Worm (Caenorhabditis elegans) whole organism, L2 larva: ENCODE data around the gene ceh-7.
A peak's percentile ranks its signal among the peaks of the same experiment; 100 is the strongest.

ENCODE experiments used
- C34F6.9 ChIP-seq: fragments of 150-350 bp; optimal IDR thresholded peaks from 2 replicates; lab custom pipeline; 2014; ENCODE audit warnings: missing biosample characterization, missing genetic modification characterization
- F13H6.1 ChIP-seq: sonication (generic microtip); optimal IDR thresholded peaks from 2 replicates; lab custom pipeline; 2016; ENCODE audit warnings: missing genetic modification characterization, missing compliant biosample characterization
- R02D3.7 ChIP-seq: fragments of 150-350 bp; optimal IDR thresholded peaks from 2 replicates; lab custom pipeline; 2014; ENCODE audit warnings: missing biosample characterization, missing genetic modification characterization
- Y55F3AM.14 ChIP-seq: fragments of 200-800 bp; sonication (Bioruptor generic); optimal IDR thresholded peaks from 2 replicates; lab custom pipeline; 2018; ENCODE audit warnings: mild to moderate bottlenecking, missing genetic modification characterization, missing compliant biosample characterization
- ZK546.5 ChIP-seq: sonication (generic microtip); optimal IDR thresholded peaks from 2 replicates; lab custom pipeline; 2017; ENCODE audit warnings: missing biosample characterization, missing genetic modification characterization
- aly-2 ChIP-seq: fragments of 150-350 bp; optimal IDR thresholded peaks from 2 replicates; lab custom pipeline; 2014; ENCODE audit warnings: missing biosample characterization, missing genetic modification characterization
- ama-1 ChIP-seq: fragments of 150-350 bp; optimal IDR thresholded peaks from 2 replicates; lab custom pipeline; 2018; ENCODE audit warnings: inconsistent platforms
- blmp-1 ChIP-seq: sonication (generic microtip); optimal IDR thresholded peaks from 2 replicates; lab custom pipeline; 2017; ENCODE audit warnings: missing genetic modification characterization, mild to moderate bottlenecking, missing compliant biosample characterization, antibody characterized with exemption, moderate library complexity; ENCODE audit not compliant: insufficient read depth
- ceh-16 ChIP-seq: fragments of 150-350 bp; optimal IDR thresholded peaks from 2 replicates; lab custom pipeline; 2014; ENCODE audit warnings: missing biosample characterization, missing genetic modification characterization
- crh-2 ChIP-seq: sonication (generic microtip); optimal IDR thresholded peaks from 2 replicates; lab custom pipeline; 2017; ENCODE audit warnings: missing biosample characterization, missing genetic modification characterization
- dmd-4 ChIP-seq: sonication (generic microtip); optimal IDR thresholded peaks from 2 replicates; lab custom pipeline; 2017; ENCODE audit warnings: missing biosample characterization, missing genetic modification characterization
- egl-27 ChIP-seq: sonication (generic microtip); optimal IDR thresholded peaks from 3 replicates; lab custom pipeline; 2017; ENCODE audit warnings: missing biosample characterization, missing genetic modification reagents, missing genetic modification characterization
- elt-1 ChIP-seq: fragments of 150-350 bp; optimal IDR thresholded peaks from 2 replicates; lab custom pipeline; 2014; ENCODE audit warnings: missing biosample characterization, missing genetic modification characterization
- elt-3 ChIP-seq: sonication (generic microtip); optimal IDR thresholded peaks from 2 replicates; lab custom pipeline; 2017; ENCODE audit warnings: missing biosample characterization, missing genetic modification characterization
- fos-1 ChIP-seq: fragments of 150-350 bp; optimal IDR thresholded peaks from 2 replicates; lab custom pipeline; 2014; ENCODE audit warnings: missing biosample characterization, missing genetic modification characterization
- gmeb-1 ChIP-seq: fragments of 150-350 bp; optimal IDR thresholded peaks from 2 replicates; lab custom pipeline; 2014; ENCODE audit warnings: missing biosample characterization, missing genetic modification characterization
- lin-11 ChIP-seq: fragments of 150-350 bp; sonication (generic microtip); optimal IDR thresholded peaks from 2 replicates; lab custom pipeline; 2014; ENCODE audit warnings: missing biosample characterization, missing genetic modification characterization, inconsistent platforms, mixed read lengths
- lin-13 ChIP-seq: fragments of 150-350 bp; optimal IDR thresholded peaks from 2 replicates; lab custom pipeline; 2014; ENCODE audit warnings: missing biosample characterization, missing genetic modification reagents, missing genetic modification characterization
- lsy-2 ChIP-seq, 2 experiments: fragments of 150-350 bp in 1 of 2; sonication (generic microtip) in 1 of 2; optimal IDR thresholded peaks; 2 replicates each; lab custom pipeline; 2014 to 2017; ENCODE audit warnings: missing biosample characterization in 2 of 2, missing genetic modification characterization in 2 of 2
- mab-5 ChIP-seq: fragments of 150-350 bp; optimal IDR thresholded peaks from 2 replicates; lab custom pipeline; 2014; ENCODE audit warnings: missing biosample characterization, missing genetic modification characterization
- mbf-1 ChIP-seq: sonication (generic microtip); optimal IDR thresholded peaks from 2 replicates; lab custom pipeline; 2017; ENCODE audit warnings: missing biosample characterization, missing genetic modification characterization
- mdl-1 ChIP-seq, 2 experiments: fragments of 150-350 bp in 1 of 2; sonication (generic microtip) in 1 of 2; optimal IDR thresholded peaks; 2 replicates each; lab custom pipeline; 2017; ENCODE audit warnings: missing biosample characterization in 2 of 2, missing genetic modification characterization in 2 of 2
- nhr-11 ChIP-seq: fragments of 150-350 bp; optimal IDR thresholded peaks from 2 replicates; lab custom pipeline; 2014; ENCODE audit warnings: missing biosample characterization, missing genetic modification characterization
- nhr-129 ChIP-seq: fragments of 150-350 bp; optimal IDR thresholded peaks from 2 replicates; lab custom pipeline; 2014; ENCODE audit warnings: missing biosample characterization, missing genetic modification characterization
- nhr-21 ChIP-seq: fragments of 150-350 bp; optimal IDR thresholded peaks from 2 replicates; lab custom pipeline; 2014; ENCODE audit warnings: missing biosample characterization, missing genetic modification characterization
- nhr-23 ChIP-seq: fragments of 150-350 bp; optimal IDR thresholded peaks from 2 replicates; lab custom pipeline; 2014; ENCODE audit warnings: missing biosample characterization, missing genetic modification reagents, missing genetic modification characterization
- nhr-237 ChIP-seq: fragments of 150-350 bp; optimal IDR thresholded peaks from 2 replicates; lab custom pipeline; 2014; ENCODE audit warnings: missing biosample characterization, missing genetic modification characterization
- nhr-25 ChIP-seq: fragments of 150-350 bp; sonication (generic microtip); optimal IDR thresholded peaks from 3 replicates; lab custom pipeline; 2014; ENCODE audit warnings: missing biosample characterization, missing genetic modification characterization
- nhr-6 ChIP-seq: fragments of 150-350 bp; optimal IDR thresholded peaks from 2 replicates; lab custom pipeline; 2014; ENCODE audit warnings: missing biosample characterization, missing genetic modification characterization
- nhr-77 ChIP-seq: fragments of 150-350 bp; optimal IDR thresholded peaks from 2 replicates; lab custom pipeline; 2014; ENCODE audit warnings: missing biosample characterization, missing genetic modification characterization
- peb-1 ChIP-seq: fragments of 150-350 bp; optimal IDR thresholded peaks from 2 replicates; lab custom pipeline; 2014; ENCODE audit warnings: missing biosample characterization, missing genetic modification characterization
- sem-4 ChIP-seq: fragments of 150-350 bp; optimal IDR thresholded peaks from 2 replicates; lab custom pipeline; 2014; ENCODE audit warnings: missing biosample characterization, missing genetic modification reagents, missing genetic modification characterization
- skn-1 ChIP-seq: sonication (generic microtip); optimal IDR thresholded peaks from 2 replicates; lab custom pipeline; 2017; ENCODE audit warnings: missing biosample characterization, missing genetic modification characterization
- sma-9 ChIP-seq, 2 experiments: fragments of 150-350 bp in 1 of 2; sonication (generic microtip) in 1 of 2; optimal IDR thresholded peaks; 2 replicates each; lab custom pipeline; 2014 to 2016; ENCODE audit warnings: missing genetic modification characterization in 2 of 2, mild to moderate bottlenecking in 1 of 2, missing biosample characterization in 1 of 2, missing compliant biosample characterization in 1 of 2, missing genetic modification reagents in 1 of 2, moderate library complexity in 1 of 2
- snpc-4 ChIP-seq: fragments of 150-350 bp; optimal IDR thresholded peaks from 2 replicates; lab custom pipeline; 2014; ENCODE audit warnings: missing biosample characterization, missing genetic modification characterization
- unc-39 ChIP-seq: fragments of 150-350 bp; optimal IDR thresholded peaks from 2 replicates; lab custom pipeline; 2014; ENCODE audit warnings: missing biosample characterization, missing genetic modification characterization
- unc-55 ChIP-seq: fragments of 150-350 bp; sonication (generic microtip); optimal IDR thresholded peaks from 3 replicates; lab custom pipeline; 2014; ENCODE audit warnings: missing biosample characterization, missing genetic modification reagents, missing genetic modification characterization
- unc-62 ChIP-seq: fragments of 150-350 bp; optimal IDR thresholded peaks from 2 replicates; lab custom pipeline; 2014; ENCODE audit warnings: missing biosample characterization, missing genetic modification reagents, missing genetic modification characterization
- zag-1 ChIP-seq: fragments of 150-350 bp; optimal IDR thresholded peaks from 2 replicates; lab custom pipeline; 2014; ENCODE audit warnings: missing biosample characterization, missing genetic modification characterization
- ztf-1 ChIP-seq: fragments of 200-800 bp; sonication (Bioruptor generic); conservative IDR thresholded peaks from 2 replicates; pipeline ENCODE4 v1.3.6; 2022; ENCODE audit warnings: missing genetic modification characterization, missing compliant biosample characterization
- ztf-11 ChIP-seq: sonication (generic microtip); optimal IDR thresholded peaks from 2 replicates; lab custom pipeline; 2017; ENCODE audit warnings: missing biosample characterization, missing genetic modification characterization
- ztf-4 ChIP-seq: fragments of 150-350 bp; optimal IDR thresholded peaks from 2 replicates; lab custom pipeline; 2014; ENCODE audit warnings: missing biosample characterization, missing genetic modification characterization

Gene ceh-7

DNA sequence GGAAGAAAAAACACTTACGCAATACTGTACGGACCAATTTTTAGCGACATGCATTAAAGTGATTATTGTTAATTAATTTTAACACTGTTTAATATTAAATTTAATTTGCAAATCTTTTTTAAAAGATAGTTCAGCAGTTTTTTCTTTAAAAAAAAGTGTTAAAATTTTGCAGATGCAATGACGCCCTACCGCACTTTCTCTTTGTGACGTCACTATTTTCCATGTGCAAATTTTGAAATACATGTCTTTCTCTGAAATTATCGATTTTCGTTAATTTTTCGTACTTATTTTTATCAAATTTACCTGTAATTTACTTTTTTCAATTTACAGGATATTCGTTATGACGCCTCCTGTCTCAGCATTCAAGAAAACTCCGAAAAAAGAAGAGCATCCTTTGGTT lies 42.1 kb downstream of the ceh-7 start, which contains the start of the genes piga-1 and eif-2Bepsilon:
piga-1 (minus strand) TSS at position 174 of the 400 bp plus-strand sequence.
eif-2Bepsilon (plus strand) TSS at position 331 of the 400 bp plus-strand sequence.
- TF ChIP-seq mab-5 (no peak), unc-39 (no peak), ztf-1 (GFP tag; lab: Robert Waterston, UW) (no peak), aly-2 (tag; lab: Kevin White, UChicago) (no peak), blmp-1 (no peak), nhr-129 (tag; lab: Kevin White, UChicago) (peak; percentile 48), gmeb-1 (tag; lab: Kevin White, UChicago) (no peak), elt-1 (tag; lab: Kevin White, UChicago) (no peak), Y55F3AM.14 (no peak), nhr-11 (tag; lab: Kevin White, UChicago) (no peak), sma-9 (GFP tag; optimal IDR thresholded peaks at IDR 0.05; lab: Kevin White, UChicago) (peak; percentile 21), sma-9 (tag; optimal IDR thresholded peaks at IDR 0.05; lab: Kevin White, UChicago) (no peak), R02D3.7 (tag; lab: Kevin White, UChicago) (no peak), lin-13 (no peak), crh-2 (peak; percentile 72), peb-1 (tag; lab: Kevin White, UChicago) (no peak), zag-1 (tag; lab: Kevin White, UChicago) (no peak), ztf-11 (tag; lab: Kevin White, UChicago) (no peak), lsy-2 (tag; optimal IDR thresholded peaks at IDR 0.05; lab: Kevin White, UChicago) (peak in 1 of 2 experiments; percentile 74), unc-55 (GFP tag; lab: Kevin White, UChicago) (peak; percentile 84), ztf-4 (tag; lab: Kevin White, UChicago) (no peak), nhr-25 (tag; lab: Kevin White, UChicago) (no peak), ama-1 (lab: Kevin White, UChicago) (no peak), skn-1 (tag; lab: Kevin White, UChicago) (no peak), mdl-1 (tag; optimal IDR thresholded peaks at IDR 0.05; lab: Kevin White, UChicago) (peak in 1 of 2 experiments; percentile 1), snpc-4 (tag; lab: Kevin White, UChicago) (no peak), egl-27 (tag; lab: Kevin White, UChicago) (no peak), nhr-21 (tag; lab: Kevin White, UChicago) (no peak), elt-3 (tag; lab: Kevin White, UChicago) (no peak), C34F6.9 (peak; percentile 88), nhr-23 (no peak), F13H6.1 (no peak), sem-4 (tag; lab: Kevin White, UChicago) (no peak), ZK546.5 (tag; lab: Kevin White, UChicago) (no peak), nhr-77 (no peak), nhr-6 (peak; percentile 24), mbf-1 (tag; lab: Kevin White, UChicago) (no peak), unc-62 (GFP tag; lab: Kevin White, UChicago) (no peak), ceh-16 (tag; lab: Kevin White, UChicago) (no peak), nhr-237 (tag; lab: Kevin White, UChicago) (no peak), fos-1 (tag; lab: Kevin White, UChicago) (peak; percentile 21)

- TF ChIP-seq nhr-25 (tag; lab: Kevin White, UChicago) = no peak
- TF ChIP-seq fos-1 (tag; lab: Kevin White, UChicago) = no peak
- TF ChIP-seq lin-13 = no peak
- TF ChIP-seq ceh-16 (tag; lab: Kevin White, UChicago) = no peak
- TF ChIP-seq nhr-11 (tag; lab: Kevin White, UChicago) = no peak
- no peak for TF ChIP-seq ama-1 (lab: Kevin White, UChicago)
- TF ChIP-seq nhr-6 = no peak
- no peak for TF ChIP-seq mdl-1 (tag; optimal IDR thresholded peaks at IDR 0.05; lab: Kevin White, UChicago)
- TF ChIP-seq blmp-1 = no peak
- no peak for TF ChIP-seq ztf-4 (tag; lab: Kevin White, UChicago)
- TF ChIP-seq peb-1 (tag; lab: Kevin White, UChicago) = no peak
- TF ChIP-seq lsy-2 (tag; optimal IDR thresholded peaks at IDR 0.05; lab: Kevin White, UChicago) = no peak
- TF ChIP-seq R02D3.7 (tag; lab: Kevin White, UChicago) = no peak
- no peak for TF ChIP-seq unc-39
- no peak for TF ChIP-seq lin-11
- no peak for TF ChIP-seq nhr-77
- no peak for TF ChIP-seq dmd-4 (tag; lab: Kevin White, UChicago)
Measured at ce11 chrII:8658835-8659234, 44.8 kb downstream of the ceh-7 start, which contains the start of gene atg-10. atg-10 (plus strand) TSS chrII:8659135.
